Fruit fly (Drosophila melanogaster) whole organism, adult: ENCODE measurements around the gene Cwc25.

Source experiments
- CG14711 ChIP-seq: fragments of 200-800 bp; sonication (Bioruptor generic); optimal IDR thresholded peaks from 2 replicates; lab custom pipeline; 2018; ENCODE audit warnings: missing biosample characterization, mild to moderate bottlenecking, missing genetic modification characterization, moderate library complexity
- CG1620 ChIP-seq: fragments of 200-800 bp; sonication (Bioruptor generic); optimal IDR thresholded peaks from 2 replicates; lab custom pipeline; 2016; ENCODE audit warnings: missing biosample characterization, missing genetic modification characterization
- CG33017 ChIP-seq: fragments of 200-800 bp; sonication (Bioruptor generic); optimal IDR thresholded peaks from 2 replicates; lab custom pipeline; 2018; ENCODE audit warnings: missing biosample characterization, mild to moderate bottlenecking, missing genetic modification characterization, moderate library complexity
- CG5204 ChIP-seq: fragments of 200-800 bp; sonication (Bioruptor generic); optimal IDR thresholded peaks from 2 replicates; lab custom pipeline; 2016; ENCODE audit warnings: missing biosample characterization, missing genetic modification characterization
- CG7101 ChIP-seq: fragments of 200-800 bp; sonication (Bioruptor generic); optimal IDR thresholded peaks from 2 replicates; lab custom pipeline; 2018; ENCODE audit warnings: missing biosample characterization, mild to moderate bottlenecking, missing genetic modification characterization, moderate library complexity
- Clk ChIP-seq: fragments of 200-800 bp; sonication (Bioruptor generic); optimal IDR thresholded peaks from 2 replicates; lab custom pipeline; 2017; ENCODE audit warnings: missing biosample characterization, missing genetic modification characterization
- bab1 ChIP-seq: fragments of 200-800 bp; sonication (Bioruptor generic); optimal IDR thresholded peaks from 3 replicates; lab custom pipeline; 2019; ENCODE audit warnings: missing biosample characterization, mild to moderate bottlenecking, missing genetic modification characterization, moderate library complexity
- cnc ChIP-seq, 2 experiments: fragments of >200 bp; optimal IDR thresholded peaks; 2 replicates each; lab custom pipeline; 2017
- kay ChIP-seq: fragments of 200-800 bp; sonication (Bioruptor generic); peaks from one replicate; lab custom pipeline; 2016; ENCODE audit warnings: missing biosample characterization, missing genetic modification characterization, borderline replicate concordance
- toe ChIP-seq: fragments of 200-800 bp; sonication (Bioruptor generic); optimal IDR thresholded peaks from 2 replicates; lab custom pipeline; 2016; ENCODE audit warnings: missing biosample characterization, missing genetic modification characterization

DNA sequence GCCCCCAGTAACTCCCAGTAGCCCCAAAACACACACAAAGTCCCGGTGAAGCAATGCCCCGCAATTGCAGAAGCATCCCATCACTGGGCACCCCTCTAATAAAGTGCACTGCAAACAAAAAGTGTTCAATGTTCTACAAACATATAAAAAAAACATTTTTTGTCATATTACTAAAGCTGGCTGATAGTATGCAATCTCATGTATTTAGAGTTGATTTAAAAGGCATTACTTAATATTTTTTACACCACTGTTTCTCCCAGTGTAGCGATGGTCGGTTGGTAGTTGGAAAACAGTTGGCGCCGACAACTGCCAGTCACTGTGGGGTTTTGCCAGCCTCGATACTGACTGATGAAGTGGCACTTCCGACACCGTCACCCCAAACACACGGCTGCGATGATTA is 24.5 kb upstream of the Cwc25 start:
- TF ChIP-seq CG1620 (GFP tag; lab: Kevin White, UChicago) (no peak), CG7101 (no peak), CG5204 (GFP tag; lab: Kevin White, UChicago) (no peak), kay (no peak), toe (no peak), CG14711 (tag; lab: Kevin White, UChicago) (no peak), bab1 (GFP tag; lab: Kevin White, UChicago) (no peak), cnc (optimal IDR thresholded peaks at IDR 0.05; lab: Kevin White, UChicago) (no peak), Clk (GFP tag; lab: Kevin White, UChicago) (no peak), CG33017 (tag; lab: Kevin White, UChicago) (no peak)
